Worm (Caenorhabditis elegans) whole organism, early embryonic: Measurements from ENCODE around the gene T15H9.5.

ENCODE experiments used
- B0310.2 ChIP-seq: sonication (generic microtip); optimal IDR thresholded peaks from 2 replicates; lab custom pipeline; 2016; ENCODE audit warnings: mild to moderate bottlenecking, missing genetic modification characterization, missing compliant biosample characterization
- F13C5.2 ChIP-seq: sonication (generic microtip); optimal IDR thresholded peaks from 2 replicates; lab custom pipeline; 2017; ENCODE audit warnings: mild to moderate bottlenecking, missing genetic modification characterization, inconsistent platforms, missing compliant biosample characterization
- aly-1 ChIP-seq: sonication (generic microtip); optimal IDR thresholded peaks from 2 replicates; lab custom pipeline; 2016; ENCODE audit warnings: missing genetic modification characterization, missing compliant biosample characterization
- ama-1 ChIP-seq: fragments of 150-350 bp; optimal IDR thresholded peaks from 2 replicates; lab custom pipeline; 2014
- ceh-13 ChIP-seq: fragments of 200-800 bp; sonication (Bioruptor generic); optimal IDR thresholded peaks from 2 replicates; lab custom pipeline; 2018; ENCODE audit warnings: mild to moderate bottlenecking, missing genetic modification characterization, missing compliant biosample characterization
- ceh-36 ChIP-seq: sonication (generic microtip); optimal IDR thresholded peaks from 2 replicates; lab custom pipeline; 2016; ENCODE audit warnings: missing genetic modification characterization, inconsistent platforms, missing compliant biosample characterization
- ets-7 ChIP-seq: sonication (generic microtip); optimal IDR thresholded peaks from 2 replicates; lab custom pipeline; 2016; ENCODE audit warnings: missing genotype, missing genetic modification characterization, missing compliant biosample characterization
- flt-1 ChIP-seq: fragments of 200-800 bp; sonication (Bioruptor generic); IDR thresholded peaks from 2 replicates; pipeline ENCODE4 v1.3.6; 2022; ENCODE audit warnings: missing genetic modification characterization, missing compliant biosample characterization
- hmbx-1 ChIP-seq: sonication (generic microtip); optimal IDR thresholded peaks from 2 replicates; lab custom pipeline; 2016; ENCODE audit warnings: mild to moderate bottlenecking, missing genetic modification characterization, missing compliant biosample characterization
- hmg-4 ChIP-seq: fragments of 200-800 bp; sonication (Bioruptor generic); optimal IDR thresholded peaks from 2 replicates; lab custom pipeline; 2018; ENCODE audit warnings: mild to moderate bottlenecking, missing genetic modification characterization, missing compliant biosample characterization
- hnd-1 ChIP-seq: sonication (generic microtip); optimal IDR thresholded peaks from 2 replicates; lab custom pipeline; 2016; ENCODE audit warnings: missing genetic modification characterization, missing compliant biosample characterization
- pes-1 ChIP-seq: fragments of 200-800 bp; sonication (Bioruptor generic); IDR thresholded peaks from 2 replicates; pipeline ENCODE4 v1.3.6; 2022; ENCODE audit warnings: missing genetic modification reagents, missing genetic modification characterization, missing compliant biosample characterization
- scrt-1 ChIP-seq: fragments of 200-800 bp; sonication (Bioruptor generic); IDR thresholded peaks from 2 replicates; pipeline ENCODE4 v1.3.6; 2022; ENCODE audit warnings: missing genetic modification characterization, missing compliant biosample characterization
- sea-1 ChIP-seq: fragments of 200-800 bp; sonication (Bioruptor generic); conservative IDR thresholded peaks from 2 replicates; pipeline ENCODE4 v1.3.6; 2022; ENCODE audit warnings: missing genetic modification characterization, missing compliant biosample characterization
- tbx-11 ChIP-seq: fragments of 200-800 bp; sonication (Bioruptor generic); IDR thresholded peaks from 2 replicates; pipeline ENCODE4 v1.3.6; 2022; ENCODE audit warnings: missing genetic modification characterization, missing compliant biosample characterization
- tbx-37 ChIP-seq: fragments of 200-800 bp; sonication (Bioruptor generic); conservative IDR thresholded peaks from 2 replicates; pipeline ENCODE4 v1.3.6; 2022; ENCODE audit warnings: missing genetic modification reagents, missing genetic modification characterization, missing compliant biosample characterization
- tra-4 ChIP-seq: sonication (generic microtip); optimal IDR thresholded peaks from 2 replicates; lab custom pipeline; 2017; ENCODE audit warnings: missing genetic modification characterization, missing compliant biosample characterization

Gene T15H9.5

DNA sequence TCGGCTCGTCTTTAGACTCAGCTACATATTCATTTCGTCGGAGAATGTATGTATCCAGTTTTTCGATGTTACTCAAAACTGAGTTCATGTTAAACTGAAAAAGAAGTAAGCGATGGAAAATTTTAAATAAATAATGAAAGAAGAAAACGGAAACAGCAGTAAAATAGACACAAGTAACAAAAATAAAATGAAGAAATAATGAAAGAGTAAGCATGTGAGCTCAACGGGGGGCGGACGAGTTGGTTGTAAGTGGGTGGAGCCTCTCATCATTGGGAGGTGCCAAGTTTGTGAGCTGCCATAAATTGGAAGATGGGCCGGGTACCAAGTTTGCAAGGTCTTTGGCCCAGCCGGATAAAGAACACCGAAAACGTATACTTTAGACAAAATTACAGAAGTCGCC is 27.8 kb downstream of the T15H9.5 start, which contains the start of gene wee-1.1:
Gene wee-1.1 (minus strand): TSS at position 101 of the 400 bp plus-strand sequence.
- TF ChIP-seq B0310.2 (tag; lab: Kevin White, UChicago) (no peak), tbx-37 (GFP tag; lab: Robert Waterston, UW) (no peak), tbx-11 (GFP tag; lab: Robert Waterston, UW) (no peak)

DNA sequence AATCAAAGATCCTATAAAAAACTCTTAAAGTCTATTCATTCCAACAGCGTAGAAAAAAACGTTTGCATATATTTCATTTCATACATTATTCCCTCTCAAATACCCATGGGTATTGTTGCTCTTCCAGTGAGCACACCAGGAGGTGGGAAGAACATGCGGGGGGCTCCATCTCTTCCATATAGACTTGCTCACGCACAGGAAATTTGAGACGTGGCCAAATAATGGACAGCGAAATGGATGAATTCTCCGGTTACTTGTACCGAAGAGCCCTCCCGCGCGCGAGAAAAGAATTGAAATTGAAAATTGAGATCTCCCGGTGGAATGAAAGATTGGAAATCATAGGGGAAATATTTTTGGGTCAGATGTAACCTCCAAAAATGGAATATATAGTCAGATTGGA is 33.6 kb downstream of the T15H9.5 start:
- TF ChIP-seq flt-1 (GFP tag; lab: Robert Waterston, UW) = no peak
- no peak for TF ChIP-seq B0310.2 (tag; lab: Kevin White, UChicago)
- TF ChIP-seq ets-7 (tag; lab: Kevin White, UChicago) = no peak
- no peak for TF ChIP-seq hnd-1
- no peak for TF ChIP-seq scrt-1
- no peak for TF ChIP-seq tbx-11 (GFP tag; lab: Robert Waterston, UW)
- TF ChIP-seq aly-1 (tag; lab: Kevin White, UChicago) = no peak
- no peak for TF ChIP-seq hmg-4 (GFP tag; lab: Kevin White, UChicago)
- TF ChIP-seq ceh-36 (tag; lab: Kevin White, UChicago) = no peak
- no peak for TF ChIP-seq sea-1 (GFP tag; lab: Robert Waterston, UW)
- TF ChIP-seq tbx-37 (GFP tag; lab: Robert Waterston, UW) = no peak
- TF ChIP-seq ama-1 (lab: Kevin White, UChicago) = no peak

- TF ChIP-seq scrt-1 (no peak), ceh-36 (tag; lab: Kevin White, UChicago) (no peak), tbx-37 (GFP tag; lab: Robert Waterston, UW) (no peak), ceh-13 (GFP tag; lab: Kevin White, UChicago) (no peak), ets-7 (tag; lab: Kevin White, UChicago) (no peak), sea-1 (GFP tag; lab: Robert Waterston, UW) (no peak), B0310.2 (tag; lab: Kevin White, UChicago) (no peak), flt-1 (GFP tag; lab: Robert Waterston, UW) (no peak), pes-1 (GFP tag; lab: Robert Waterston, UW) (no peak)
Observed at ce11 chrII:9576707-9577106, 34.5 kb downstream of the T15H9.5 start.

- TF ChIP-seq aly-1 (tag; lab: Kevin White, UChicago) (no peak), B0310.2 (tag; lab: Kevin White, UChicago) (no peak), tbx-11 (GFP tag; lab: Robert Waterston, UW) (no peak), tra-4 (no peak), hnd-1 (no peak), tbx-37 (GFP tag; lab: Robert Waterston, UW) (no peak), ceh-13 (GFP tag; lab: Kevin White, UChicago) (no peak), hmbx-1 (no peak), scrt-1 (no peak), ets-7 (tag; lab: Kevin White, UChicago) (no peak), pes-1 (GFP tag; lab: Robert Waterston, UW) (no peak), ceh-36 (tag; lab: Kevin White, UChicago) (no peak), sea-1 (GFP tag; lab: Robert Waterston, UW) (no peak), flt-1 (GFP tag; lab: Robert Waterston, UW) (no peak), F13C5.2 (tag; lab: Kevin White, UChicago) (no peak), ama-1 (lab: Kevin White, UChicago) (no peak), hmg-4 (GFP tag; lab: Kevin White, UChicago) (no peak)
Observed at ce11 chrII:9575670-9576069, 35.6 kb downstream of the T15H9.5 start, which contains the start of gene exc-7. Gene exc-7 (plus strand): TSS chrII:9575970.

ce11 chrII:9574406-9574805 is 36.8 kb downstream of the T15H9.5 start:
- no peak for TF ChIP-seq tbx-37 (GFP tag; lab: Robert Waterston, UW)
- TF ChIP-seq tra-4 = no peak
- TF ChIP-seq pes-1 (GFP tag; lab: Robert Waterston, UW) = no peak
- TF ChIP-seq hmg-4 (GFP tag; lab: Kevin White, UChicago) = peak; percentile 39
- TF ChIP-seq ceh-36 (tag; lab: Kevin White, UChicago) = no peak
- TF ChIP-seq hmbx-1 = no peak
- TF ChIP-seq F13C5.2 (tag; lab: Kevin White, UChicago) = peak; percentile 20

ce11 chrII:9573412-9573811 is 37.8 kb downstream of the T15H9.5 start:
- TF ChIP-seq B0310.2 (tag; lab: Kevin White, UChicago) (no peak), sea-1 (GFP tag; lab: Robert Waterston, UW) (no peak), ceh-36 (tag; lab: Kevin White, UChicago) (no peak), scrt-1 (no peak), F13C5.2 (tag; lab: Kevin White, UChicago) (no peak), tbx-11 (GFP tag; lab: Robert Waterston, UW) (no peak), pes-1 (GFP tag; lab: Robert Waterston, UW) (no peak), tra-4 (no peak), ama-1 (lab: Kevin White, UChicago) (no peak), hmbx-1 (no peak), aly-1 (tag; lab: Kevin White, UChicago) (no peak)

ce11 chrII:9566045-9566444 is 45.2 kb downstream of the T15H9.5 start:
- TF ChIP-seq hnd-1 (peak; percentile 79), ama-1 (lab: Kevin White, UChicago) (no peak), tbx-37 (GFP tag; lab: Robert Waterston, UW) (peak; percentile 92), hmg-4 (GFP tag; lab: Kevin White, UChicago) (peak; percentile 86), tra-4 (peak; percentile 55), F13C5.2 (tag; lab: Kevin White, UChicago) (peak; percentile 95), sea-1 (GFP tag; lab: Robert Waterston, UW) (peak; percentile 92), ets-7 (tag; lab: Kevin White, UChicago) (peak; percentile 84), flt-1 (GFP tag; lab: Robert Waterston, UW) (peak; percentile 95), scrt-1 (peak; percentile 93), pes-1 (GFP tag; lab: Robert Waterston, UW) (peak; percentile 95), ceh-36 (tag; lab: Kevin White, UChicago) (peak; percentile 94), aly-1 (tag; lab: Kevin White, UChicago) (peak; percentile 95), tbx-11 (GFP tag; lab: Robert Waterston, UW) (peak; percentile 95), B0310.2 (tag; lab: Kevin White, UChicago) (peak; percentile 91), hmbx-1 (peak; percentile 70), ceh-13 (GFP tag; lab: Kevin White, UChicago) (peak; percentile 90)
